Worm (Caenorhabditis elegans) whole organism, mixed stage, embryonic: ENCODE measurements around the gene ast-1.

ENCODE experiments used
- ces-1 ChIP-seq: fragments of 150-350 bp; optimal IDR thresholded peaks from 2 replicates; lab custom pipeline; 2014; ENCODE audit warnings: missing biosample characterization, missing genetic modification reagents, missing genetic modification characterization
- elt-1 ChIP-seq: sonication (generic microtip); optimal IDR thresholded peaks from 2 replicates; lab custom pipeline; 2017; ENCODE audit warnings: missing genetic modification characterization, mild to moderate bottlenecking, missing compliant biosample characterization, antibody characterized with exemption, moderate library complexity, borderline replicate concordance; ENCODE audit not compliant: insufficient read depth
- elt-3 ChIP-seq: fragments of 150-350 bp; optimal IDR thresholded peaks from 2 replicates; lab custom pipeline; 2014; ENCODE audit warnings: missing biosample characterization, missing genetic modification characterization
- ham-2 ChIP-seq: fragments of 200-800 bp; sonication (Bioruptor generic); optimal IDR thresholded peaks from 2 replicates; lab custom pipeline; 2018; ENCODE audit warnings: mild to moderate bottlenecking, missing genetic modification characterization, missing compliant biosample characterization
- hlh-1 ChIP-seq: fragments of 150-350 bp; optimal IDR thresholded peaks from 2 replicates; lab custom pipeline; 2014; ENCODE audit warnings: missing biosample characterization, missing genetic modification reagents, missing genetic modification characterization
- lin-13 ChIP-seq: fragments of 150-350 bp; optimal IDR thresholded peaks from 2 replicates; lab custom pipeline; 2014; ENCODE audit warnings: missing biosample characterization, missing genetic modification characterization
- mab-5 ChIP-seq: fragments of 150-350 bp; optimal IDR thresholded peaks from 2 replicates; lab custom pipeline; 2014; ENCODE audit warnings: missing biosample characterization, missing genetic modification characterization
- nhr-12 ChIP-seq: fragments of 150-350 bp; optimal IDR thresholded peaks from 2 replicates; lab custom pipeline; 2014; ENCODE audit warnings: missing biosample characterization, missing genetic modification characterization
- nhr-237 ChIP-seq: fragments of 150-350 bp; optimal IDR thresholded peaks from 2 replicates; lab custom pipeline; 2014; ENCODE audit warnings: missing biosample characterization, missing genetic modification characterization
- nhr-76 ChIP-seq: sonication (generic microtip); optimal IDR thresholded peaks from 2 replicates; lab custom pipeline; 2017; ENCODE audit warnings: missing biosample characterization, missing genetic modification characterization
- pha-4 ChIP-seq: fragments of 150-350 bp; optimal IDR thresholded peaks from 2 replicates; lab custom pipeline; 2018; ENCODE audit warnings: missing biosample characterization, missing genetic modification reagents, missing genetic modification characterization
- snpc-4 ChIP-seq: fragments of 150-350 bp; optimal IDR thresholded peaks from 2 replicates; lab custom pipeline; 2014; ENCODE audit warnings: missing biosample characterization, missing genetic modification characterization
- unc-62 ChIP-seq: fragments of 150-350 bp; optimal IDR thresholded peaks from 2 replicates; lab custom pipeline; 2014; ENCODE audit warnings: missing biosample characterization, missing genetic modification reagents, missing genetic modification characterization
- zip-8 ChIP-seq: fragments of 150-350 bp; optimal IDR thresholded peaks from 2 replicates; lab custom pipeline; 2014; ENCODE audit warnings: missing biosample characterization, missing genetic modification characterization

DNA sequence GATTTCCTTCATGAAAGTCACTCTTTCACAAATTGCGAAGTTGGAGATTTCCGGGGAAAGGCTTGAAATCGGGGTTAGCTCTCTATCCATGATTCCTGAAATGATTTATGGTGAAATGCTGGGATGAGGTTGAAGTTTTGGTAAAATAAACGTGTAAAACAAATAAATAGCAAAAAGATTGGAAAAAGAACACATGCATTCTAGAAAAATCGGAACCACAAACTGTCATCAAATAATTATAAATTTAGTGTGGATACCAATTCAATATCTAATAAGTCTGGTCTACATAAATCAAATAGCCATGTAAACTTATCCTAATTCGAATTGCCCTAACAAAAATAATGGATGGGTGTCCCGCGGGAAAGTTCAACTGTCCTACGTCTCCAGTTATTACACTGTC is 38.2 kb upstream of the ast-1 start, which contains the start of gene R03H10.6:
- TF ChIP-seq nhr-237 (tag; lab: Kevin White, UChicago) = no peak
- no peak for TF ChIP-seq snpc-4
- no peak for TF ChIP-seq unc-62
- no peak for TF ChIP-seq lin-13 (tag; lab: Kevin White, UChicago)
- TF ChIP-seq ham-2 (GFP tag; lab: Kevin White, UChicago) = no peak
- TF ChIP-seq elt-3 (tag; lab: Kevin White, UChicago) = no peak
- no peak for TF ChIP-seq nhr-76
- no peak for TF ChIP-seq nhr-12 (tag; lab: Kevin White, UChicago)
- no peak for TF ChIP-seq pha-4 (tag; lab: Kevin White, UChicago)
- TF ChIP-seq ces-1 = no peak
- TF ChIP-seq elt-1 (tag; lab: Kevin White, UChicago) = no peak
- no peak for TF ChIP-seq mab-5 (tag; lab: Kevin White, UChicago)
- TF ChIP-seq hlh-1 (tag; lab: Kevin White, UChicago) = no peak
- TF ChIP-seq zip-8 (tag; lab: Kevin White, UChicago) = no peak
